Fruit fly (Drosophila melanogaster): ENCODE measurements around the gene ranshi.
A peak's percentile ranks its signal among the peaks of the same experiment; 100 is the strongest.

The ranshi gene

DNA sequence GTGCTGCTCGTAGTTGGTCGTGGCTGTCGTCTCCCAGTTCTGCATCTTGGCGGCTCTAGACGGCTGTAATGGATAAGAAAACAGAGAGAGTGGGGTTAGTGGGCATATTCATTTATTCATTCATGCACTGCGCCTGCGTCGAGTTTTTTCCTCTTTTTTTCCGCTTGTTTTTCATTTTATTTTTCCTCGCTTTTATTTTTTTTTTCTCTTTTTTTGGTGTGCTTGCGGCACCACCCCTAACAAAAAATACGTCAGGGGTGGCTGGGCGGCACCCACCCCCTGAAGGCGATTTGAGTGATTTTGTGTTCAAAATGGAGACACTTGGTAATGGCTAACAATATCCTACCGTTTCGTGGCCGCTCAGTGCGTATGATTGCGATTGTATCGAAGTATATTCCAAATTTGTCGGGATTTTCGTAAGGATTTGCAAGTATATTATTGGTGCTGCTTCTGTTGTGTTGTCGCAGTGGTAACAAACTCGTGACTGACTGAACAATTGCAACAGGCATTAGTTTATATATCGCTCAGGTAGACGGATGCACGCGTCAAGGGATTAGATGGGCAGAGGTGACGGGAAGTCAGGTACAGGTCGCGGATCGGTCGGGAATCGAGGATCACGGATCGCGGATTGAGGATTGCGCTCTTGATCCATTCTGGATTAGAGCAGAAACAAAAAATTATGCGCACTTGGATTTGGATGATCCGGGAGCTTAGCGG lies 35.2 kb downstream of the ranshi start (continued):
- TF ChIP-seq tin (GFP tag; optimal IDR thresholded peaks at IDR 0.05) (no peak), wor (GFP tag; IDR thresholded peaks at IDR 0.05) (no peak), CG18619 (GFP tag; optimal IDR thresholded peaks at IDR 0.05) (peak; percentile 29), CG11247 (GFP tag; IDR thresholded peaks at IDR 0.05) (no peak), CG12104 (GFP tag; optimal IDR thresholded peaks at IDR 0.05) (no peak), CG8281 (tag; optimal IDR thresholded peaks at IDR 0.05) (no peak), stwl (tag; optimal IDR thresholded peaks at IDR 0.05) (no peak), caup (GFP tag; optimal IDR thresholded peaks at IDR 0.05; ENCODE audit: severe bottlenecking) (peak; percentile 59), CkIIα-i1 (GFP tag; IDR thresholded peaks at IDR 0.05) (no peak), CG15479 (GFP tag; optimal IDR thresholded peaks at IDR 0.05) (peak; percentile 58), Ets97D (GFP tag; optimal IDR thresholded peaks at IDR 0.05) (no peak), Bgb (GFP tag; IDR thresholded peaks at IDR 0.05; ENCODE audit: partially characterized antibody) (no peak), Stat92E (GFP tag; optimal IDR thresholded peaks at IDR 0.05) (no peak), dmrt11E (tag; optimal IDR thresholded peaks at IDR 0.05) (no peak), ttk (GFP tag; IDR thresholded peaks at IDR 0.05) (no peak), Rx (GFP tag; IDR thresholded peaks at IDR 0.05) (no peak), Fer2 (tag; optimal IDR thresholded peaks at IDR 0.05) (peak; percentile 30), so (GFP tag; IDR thresholded peaks at IDR 0.05) (peak; percentile 67; the same call in 1 of the 3 replicates), ato (GFP tag; IDR thresholded peaks at IDR 0.05; ENCODE audit: partially characterized antibody) (no peak), sima (GFP tag; optimal IDR thresholded peaks at IDR 0.05) (no peak), onecut (GFP tag; IDR thresholded peaks at IDR 0.05) (peak; percentile 14; the same call in 1 of the 2 replicates), Deaf1 (tag; optimal IDR thresholded peaks at IDR 0.05) (no peak), CG11456 (GFP tag; IDR thresholded peaks at IDR 0.05) (no peak), Camta (GFP tag; optimal IDR thresholded peaks at IDR 0.05) (no peak), her (GFP tag; optimal IDR thresholded peaks at IDR 0.05) (no peak), MTF-1 (GFP tag; optimal IDR thresholded peaks at IDR 0.05; ENCODE audit: borderline replicate concordance) (peak; percentile 9), chif (GFP tag; optimal IDR thresholded peaks at IDR 0.05) (no peak), C15 (GFP tag; IDR thresholded peaks at IDR 0.05) (peak; percentile 31; the same call in 1 of the 3 replicates), Kr (GFP tag; optimal IDR thresholded peaks at IDR 0.05) (no peak), Hmr (GFP tag; optimal IDR thresholded peaks at IDR 0.05) (peak; percentile 80), PHDP (tag; optimal IDR thresholded peaks at IDR 0.05) (no peak), sob (GFP tag; IDR thresholded peaks at IDR 0.05) (no peak; the same call in 1 of the 2 replicates), aop (GFP tag; IDR thresholded peaks at IDR 0.05) (no peak), cg (GFP tag; optimal IDR thresholded peaks at IDR 0.05) (no peak), CG1233 (GFP tag; optimal IDR thresholded peaks at IDR 0.05) (no peak), CoRest (tag; optimal IDR thresholded peaks at IDR 0.05) (no peak), CG9727 (GFP tag; optimal IDR thresholded peaks at IDR 0.05) (peak; percentile 42), CG15269 (tag; optimal IDR thresholded peaks at IDR 0.05) (no peak), CG4820 (GFP tag; optimal IDR thresholded peaks at IDR 0.05) (no peak), CG10321 (GFP tag; IDR thresholded peaks at IDR 0.05) (peak; percentile 20; the same call in 1 of the 2 replicates), CG9609 (GFP tag; optimal IDR thresholded peaks at IDR 0.05) (no peak), Hand (GFP tag; optimal IDR thresholded peaks at IDR 0.05) (peak; percentile 91), Atf-2 (GFP tag; optimal IDR thresholded peaks at IDR 0.05) (no peak), CG9437 (GFP tag; optimal IDR thresholded peaks at IDR 0.05) (no peak), ATbp (GFP tag; optimal IDR thresholded peaks at IDR 0.05) (no peak), CG10979 (tag; optimal IDR thresholded peaks at IDR 0.05) (no peak), CG17568 (GFP tag; optimal IDR thresholded peaks at IDR 0.05) (peak; percentile 44), sug (tag; optimal IDR thresholded peaks at IDR 0.05) (no peak), E2f1 (GFP tag; IDR thresholded peaks at IDR 0.05) (no peak)

All from whole organism, embryonic.